Fruit fly (Drosophila melanogaster) Kc167 (cell line): ENCODE data around the gene Fum2.

Experiments
- Myc ChIP-seq: fragments of >200 bp; optimal IDR thresholded peaks from 2 replicates; lab custom pipeline; 2017; ENCODE audit warnings: missing external identifiers
- Sin3A ChIP-seq: fragments of >200 bp; optimal IDR thresholded peaks from 2 replicates; lab custom pipeline; 2018; ENCODE audit warnings: missing external identifiers
- h ChIP-seq: fragments of >200 bp; optimal IDR thresholded peaks from 3 replicates; lab custom pipeline; 2018; ENCODE audit warnings: missing external identifiers
- insv ChIP-seq: fragments of >200 bp; optimal IDR thresholded peaks from 3 replicates; lab custom pipeline; 2018; ENCODE audit warnings: missing external identifiers
- psq ChIP-seq: fragments of >200 bp; optimal IDR thresholded peaks from 2 replicates; lab custom pipeline; 2017; ENCODE audit warnings: missing external identifiers
- ttk ChIP-seq: sonication (Bioruptor generic); optimal IDR thresholded peaks from 2 replicates; lab custom pipeline; 2017; ENCODE audit warnings: missing external identifiers

Gene Fum2

DNA sequence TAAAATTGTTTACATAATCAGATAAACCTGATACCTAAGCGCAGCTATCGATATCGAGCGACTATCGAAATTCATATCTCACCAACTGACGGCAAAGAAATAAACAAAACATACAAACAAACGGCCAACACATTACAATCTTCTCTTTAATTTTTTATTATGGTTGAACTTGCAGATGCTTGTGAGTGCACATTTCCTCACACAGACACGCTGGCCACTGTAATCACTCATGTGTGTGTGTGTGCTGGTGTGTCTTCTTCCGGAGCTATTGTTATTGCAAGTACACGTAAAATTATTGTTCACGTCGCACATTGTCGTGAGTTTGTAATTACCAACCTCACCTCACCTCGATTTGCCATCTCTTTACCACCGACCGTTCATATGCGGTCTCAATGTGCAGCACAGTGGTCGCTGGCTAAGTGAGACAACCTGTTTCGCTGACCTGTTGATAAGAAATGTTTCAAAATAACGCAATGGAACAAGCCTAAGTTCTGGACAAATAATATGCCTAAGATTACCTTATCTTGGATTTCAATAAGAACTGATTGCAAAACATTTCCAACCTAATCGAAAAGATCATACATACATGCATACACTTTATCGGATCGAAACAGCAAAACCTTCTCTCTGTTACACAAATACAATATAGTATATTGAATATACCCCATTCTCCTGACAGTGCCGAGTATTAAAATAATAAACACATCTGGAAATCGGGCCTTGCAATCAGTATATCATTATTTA, 23.7 kb downstream of the Fum2 start:
- no peak for TF ChIP-seq psq (lab: Kevin White, UChicago)
- TF ChIP-seq ttk (lab: Kevin White, UChicago), result no peak

DNA sequence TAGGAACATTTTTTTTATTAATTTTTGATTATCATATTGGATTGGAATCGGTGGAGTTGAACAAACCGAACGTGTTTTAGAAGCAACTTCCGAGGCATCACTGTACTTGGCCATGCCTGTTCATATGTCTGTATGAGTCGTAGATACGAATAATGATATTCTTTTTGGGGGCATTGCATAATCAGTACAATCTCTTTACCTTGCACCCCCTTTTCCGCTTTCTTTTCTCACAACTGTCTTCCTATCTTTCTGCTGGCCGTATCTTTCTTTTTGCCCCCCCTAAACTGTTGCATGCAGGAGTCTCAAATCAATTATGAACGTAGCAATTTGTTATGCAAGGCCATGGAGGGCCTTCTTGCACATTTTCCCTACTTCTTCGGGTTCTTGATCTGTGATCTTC, 24.3 kb downstream of the Fum2 start:
- TF ChIP-seq Myc (lab: Kevin White, UChicago), result no peak
- no peak for TF ChIP-seq insv
- no peak for TF ChIP-seq ttk (lab: Kevin White, UChicago)
- no peak for TF ChIP-seq psq (lab: Kevin White, UChicago)
- TF ChIP-seq Sin3A, result no peak
- no peak for TF ChIP-seq h (lab: Kevin White, UChicago)

DNA sequence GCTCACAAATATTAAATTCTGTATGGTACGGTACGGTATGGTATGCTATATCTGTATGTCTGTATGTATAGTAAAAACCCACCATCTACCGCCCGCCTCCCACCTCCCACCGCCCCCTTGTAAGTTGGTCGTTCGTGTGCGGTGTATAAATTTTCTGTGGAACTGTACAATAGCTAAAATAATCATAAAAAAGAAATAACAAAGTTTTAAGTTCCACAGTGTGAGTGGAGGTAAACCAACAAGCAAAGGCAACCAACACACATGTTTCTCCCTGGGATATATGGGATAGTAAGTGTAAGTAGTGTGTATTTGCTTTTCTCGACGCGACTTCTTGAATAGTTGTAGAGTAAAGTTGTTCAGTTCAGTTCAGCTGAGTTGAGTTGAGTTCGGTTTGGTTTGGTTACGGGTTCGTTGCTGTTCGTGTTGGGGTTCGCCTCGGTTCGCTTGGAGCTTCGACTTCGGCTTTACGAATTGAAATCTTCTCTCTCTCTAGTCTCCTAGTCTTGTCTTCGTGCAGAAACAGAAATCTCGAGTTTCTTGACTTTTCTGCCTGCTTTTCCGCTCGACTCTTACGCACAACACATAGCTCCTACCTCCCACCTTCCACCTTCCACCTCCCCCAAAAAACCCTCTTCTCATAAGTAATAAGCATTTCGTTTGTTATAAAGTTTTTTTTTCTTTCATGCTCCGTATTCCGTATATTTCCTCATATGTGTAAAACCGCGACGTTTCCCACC, 25.2 kb downstream of the Fum2 start:
- no peak for TF ChIP-seq Sin3A
- TF ChIP-seq Myc (lab: Kevin White, UChicago), result no peak
- TF ChIP-seq psq (lab: Kevin White, UChicago), result no peak
- no peak for TF ChIP-seq ttk (lab: Kevin White, UChicago)
- no peak for TF ChIP-seq h (lab: Kevin White, UChicago)
- no peak for TF ChIP-seq insv

DNA sequence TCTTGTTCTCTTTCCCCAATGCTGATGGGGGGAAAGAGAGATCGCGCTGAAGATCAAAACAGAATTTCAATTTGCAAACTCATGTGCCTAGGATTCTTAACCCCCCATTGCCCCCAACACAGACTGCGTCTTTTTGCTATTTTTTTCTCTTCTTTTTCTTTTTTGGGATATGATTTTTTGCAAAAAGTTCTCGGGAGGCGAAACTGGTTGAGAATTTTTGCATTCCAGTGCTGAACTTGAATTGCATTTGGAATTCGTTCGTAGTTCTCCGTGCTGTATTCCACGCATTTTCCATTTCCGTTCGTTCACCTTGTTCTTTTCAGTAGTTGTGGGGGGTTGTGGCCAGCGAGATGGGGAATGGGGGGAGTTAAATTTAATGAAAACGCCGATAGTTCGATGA, 26.6 kb downstream of the Fum2 start:
- TF ChIP-seq Sin3A (no peak), h (lab: Kevin White, UChicago) (no peak), Myc (lab: Kevin White, UChicago) (no peak), ttk (lab: Kevin White, UChicago) (no peak), psq (lab: Kevin White, UChicago) (no peak), insv (no peak)

DNA sequence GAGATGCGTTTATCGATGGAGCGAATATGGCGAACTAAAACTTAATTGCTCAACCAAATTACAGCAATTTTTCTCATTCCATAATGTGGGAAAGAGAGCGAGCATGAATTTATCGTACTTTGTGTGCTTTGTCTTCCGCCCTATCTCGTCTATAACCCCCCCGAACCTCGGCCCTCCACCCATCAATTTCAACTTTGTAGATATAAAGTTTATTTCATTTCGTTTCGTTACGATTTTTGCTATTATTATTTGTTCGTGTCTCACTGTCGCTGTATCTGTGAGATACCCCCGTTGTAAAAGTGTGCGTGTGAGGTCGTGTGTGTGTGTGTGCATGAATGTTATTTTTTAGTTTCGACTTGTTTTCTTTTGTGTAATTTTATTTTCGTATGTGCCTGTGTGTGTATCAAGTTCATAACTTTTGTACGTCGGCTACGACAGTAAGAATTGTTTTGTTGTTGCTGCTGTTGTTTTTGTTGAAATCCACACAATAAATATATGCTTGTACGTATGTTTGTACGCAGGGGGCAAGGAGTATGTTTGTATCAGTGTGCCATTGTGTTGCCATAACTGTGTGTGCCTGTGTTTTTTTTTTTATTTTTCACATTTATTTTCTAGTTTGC, 27.1 kb downstream of the Fum2 start:
- no peak for TF ChIP-seq Myc (lab: Kevin White, UChicago)
- TF ChIP-seq ttk (lab: Kevin White, UChicago), result no peak
- TF ChIP-seq insv, result no peak
- no peak for TF ChIP-seq Sin3A
- no peak for TF ChIP-seq h (lab: Kevin White, UChicago)
- TF ChIP-seq psq (lab: Kevin White, UChicago), result no peak

DNA sequence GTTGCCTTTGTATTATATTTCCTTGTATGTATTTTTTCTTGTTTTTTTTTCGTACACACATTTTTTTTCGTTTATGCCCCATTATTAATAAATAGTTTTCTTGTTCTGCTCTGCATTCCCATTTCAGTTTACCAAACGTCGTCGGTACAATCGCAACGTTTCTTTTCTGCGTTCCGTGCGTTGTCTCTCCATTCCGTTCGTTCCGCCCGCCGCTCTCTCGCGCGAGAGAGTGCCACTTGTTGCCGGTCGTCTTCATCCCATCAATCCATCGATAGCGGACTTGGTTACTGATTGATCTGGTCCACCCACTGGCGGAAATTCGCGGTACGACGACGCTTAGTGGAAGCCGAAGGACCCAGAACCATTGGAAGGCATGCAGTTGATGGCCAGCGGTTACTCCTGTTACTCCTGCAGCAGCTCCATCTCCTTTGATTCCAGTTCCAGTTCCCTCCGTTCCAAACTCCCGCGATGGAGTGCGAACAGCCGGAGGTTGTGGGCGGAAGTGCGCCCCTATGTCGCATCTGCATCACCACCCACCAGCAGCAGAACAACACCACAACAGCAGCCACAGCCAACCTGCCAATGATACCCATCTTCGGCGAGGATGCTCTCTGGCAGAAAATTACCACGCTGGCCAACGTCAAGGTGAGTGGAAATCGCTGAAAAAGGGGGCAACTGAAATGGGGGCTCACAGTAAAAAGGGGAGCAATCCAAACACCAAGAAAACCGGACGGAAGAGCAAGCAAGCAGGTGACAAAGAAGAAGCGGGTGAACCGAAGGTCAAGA, 27.9 kb downstream of the Fum2 start:
- TF ChIP-seq Sin3A, result no peak
- no peak for TF ChIP-seq h (lab: Kevin White, UChicago)
- no peak for TF ChIP-seq psq (lab: Kevin White, UChicago)
- no peak for TF ChIP-seq ttk (lab: Kevin White, UChicago)
- no peak for TF ChIP-seq Myc (lab: Kevin White, UChicago)
- no peak for TF ChIP-seq insv

DNA sequence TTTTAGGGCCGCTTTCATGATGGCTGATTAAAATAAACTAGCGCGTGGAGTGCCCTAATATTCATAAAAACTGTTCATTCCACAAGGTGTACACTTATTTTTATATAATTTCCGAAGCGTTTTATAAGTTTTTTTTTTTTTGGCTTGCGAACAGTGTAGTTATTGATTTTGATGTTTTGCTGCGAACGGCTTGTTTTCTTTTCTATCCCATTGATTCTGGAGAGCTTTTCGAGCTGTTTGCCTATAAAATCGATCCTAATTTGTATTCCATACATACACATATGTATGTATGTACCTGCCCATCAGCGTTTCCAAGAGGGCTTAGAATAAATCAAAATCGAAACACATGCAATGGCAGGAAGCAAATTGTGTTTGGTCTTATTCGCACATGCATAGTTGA, 28.7 kb downstream of the Fum2 start:
- TF ChIP-seq psq (lab: Kevin White, UChicago), result no peak
- TF ChIP-seq Sin3A, result no peak
- TF ChIP-seq ttk (lab: Kevin White, UChicago), result no peak
- no peak for TF ChIP-seq h (lab: Kevin White, UChicago)
- no peak for TF ChIP-seq Myc (lab: Kevin White, UChicago)
- TF ChIP-seq insv, result no peak

DNA sequence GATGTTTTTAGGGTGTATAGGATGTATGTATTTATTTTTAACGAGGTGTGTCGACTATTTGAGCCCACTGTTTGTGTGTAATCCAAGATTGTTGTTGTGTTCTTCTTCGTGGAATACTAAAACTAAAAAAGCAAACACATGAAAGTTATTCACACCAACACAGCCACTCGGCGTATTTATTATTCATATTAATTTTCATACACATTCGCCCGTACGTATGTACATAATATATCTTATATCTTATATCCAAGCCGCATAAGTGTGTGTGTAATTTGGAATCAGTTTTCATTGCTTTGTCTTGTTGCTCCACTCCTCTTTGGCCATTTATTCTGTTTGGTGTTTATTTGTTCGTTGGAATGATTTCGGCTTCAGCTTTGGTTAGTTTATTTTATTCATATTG, 29.1 kb downstream of the Fum2 start:
- TF ChIP-seq ttk (lab: Kevin White, UChicago), result no peak
- TF ChIP-seq insv, result no peak
- no peak for TF ChIP-seq Myc (lab: Kevin White, UChicago)
- no peak for TF ChIP-seq h (lab: Kevin White, UChicago)
- TF ChIP-seq psq (lab: Kevin White, UChicago), result no peak
- TF ChIP-seq Sin3A, result no peak

DNA sequence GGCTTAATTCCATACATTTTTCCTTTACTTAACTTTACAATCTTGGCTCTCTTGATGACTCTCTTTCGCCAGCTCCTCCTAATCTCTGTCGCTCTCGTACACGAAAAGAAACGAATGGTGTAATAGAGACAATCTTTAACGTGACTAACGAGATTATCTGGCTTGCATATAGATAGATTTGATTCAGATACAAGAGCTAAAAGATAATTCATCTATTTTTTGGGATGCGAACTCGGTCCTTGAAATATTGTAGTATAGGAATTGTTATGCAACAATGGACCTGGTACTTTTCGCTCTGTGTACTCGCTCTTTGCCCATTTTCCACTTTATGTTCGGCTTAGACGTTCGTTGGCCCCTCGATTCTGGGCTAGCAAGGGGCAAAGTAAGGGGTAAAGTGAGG, 29.7 kb downstream of the Fum2 start:
- TF ChIP-seq ttk (lab: Kevin White, UChicago) (no peak), Myc (lab: Kevin White, UChicago) (no peak), psq (lab: Kevin White, UChicago) (no peak), h (lab: Kevin White, UChicago) (no peak), insv (no peak), Sin3A (no peak)

DNA sequence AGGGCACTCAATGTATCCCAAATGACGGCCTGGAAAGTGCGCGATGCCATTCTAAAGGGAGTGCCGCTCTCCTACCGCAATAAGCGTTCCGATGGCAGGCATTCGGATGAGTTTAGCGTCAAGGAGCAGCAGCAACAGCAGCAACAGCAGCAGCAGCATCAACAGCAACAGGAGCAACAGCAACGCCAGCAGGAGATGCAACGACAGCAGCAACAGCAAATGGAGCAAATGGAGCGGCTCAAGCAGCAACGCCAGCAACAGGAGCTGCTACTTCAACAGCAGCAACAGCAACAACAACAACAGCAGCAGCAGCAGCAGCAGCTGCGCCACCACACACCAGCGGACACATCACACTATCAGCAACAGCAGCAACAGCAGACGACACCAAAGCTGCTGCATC, 34.6 kb downstream of the Fum2 start:
- TF ChIP-seq ttk (lab: Kevin White, UChicago), result no peak
- TF ChIP-seq insv, result no peak
- no peak for TF ChIP-seq psq (lab: Kevin White, UChicago)
- TF ChIP-seq Sin3A, result no peak
- no peak for TF ChIP-seq Myc (lab: Kevin White, UChicago)
- TF ChIP-seq h (lab: Kevin White, UChicago), result no peak

DNA sequence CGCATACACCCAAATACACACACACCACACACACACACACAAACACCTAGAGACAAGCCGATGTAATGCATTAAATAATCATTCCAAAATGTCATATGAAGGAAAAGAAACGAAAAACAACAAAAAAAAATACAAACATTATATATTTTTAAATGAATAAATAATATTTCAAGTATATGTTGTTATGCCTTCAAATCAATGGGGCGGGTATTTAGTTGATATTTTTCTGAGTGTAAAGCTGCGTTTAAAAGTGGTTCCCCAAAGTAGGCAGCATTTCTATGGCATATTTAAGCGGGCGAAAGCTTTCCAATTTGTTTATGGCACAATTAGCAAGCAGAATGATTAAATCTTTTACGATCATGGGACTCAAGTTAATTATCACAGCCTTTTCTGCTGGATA, 37.7 kb downstream of the Fum2 start:
- TF ChIP-seq Sin3A (no peak), ttk (lab: Kevin White, UChicago) (no peak), h (lab: Kevin White, UChicago) (no peak), psq (lab: Kevin White, UChicago) (no peak), insv (no peak), Myc (lab: Kevin White, UChicago) (no peak)
